Worm (Caenorhabditis elegans) whole organism, L1 larva: ENCODE results near the gene set-8.

Source experiments
- C16A3.4 ChIP-seq: fragments of 150-350 bp; optimal IDR thresholded peaks from 2 replicates; lab custom pipeline; 2014; ENCODE audit warnings: missing biosample characterization, missing genetic modification characterization
- C34B4.2 ChIP-seq: sonication (generic microtip); optimal IDR thresholded peaks from 2 replicates; lab custom pipeline; 2017; ENCODE audit warnings: mild to moderate bottlenecking, missing genetic modification characterization, missing compliant biosample characterization
- Y116A8C.19 ChIP-seq: sonication (generic microtip); optimal IDR thresholded peaks from 2 replicates; lab custom pipeline; 2016; ENCODE audit warnings: missing compliant biosample characterization, missing genetic modification characterization, borderline replicate concordance
- alr-1 ChIP-seq: fragments of 200-800 bp; sonication (Bioruptor generic); optimal IDR thresholded peaks from 2 replicates; lab custom pipeline; 2018; ENCODE audit warnings: borderline replicate concordance, mild to moderate bottlenecking, missing genetic modification characterization, missing compliant biosample characterization
- ama-1 ChIP-seq: fragments of 150-350 bp; optimal IDR thresholded peaks from 2 replicates; lab custom pipeline; 2014
- ceh-63 ChIP-seq: fragments of 200-800 bp; sonication (Bioruptor generic); optimal IDR thresholded peaks from 2 replicates; lab custom pipeline; 2018; ENCODE audit warnings: mild to moderate bottlenecking, missing genetic modification characterization, missing compliant biosample characterization
- ceh-82 ChIP-seq, 3 experiments: fragments of 150-350 bp in 1 of 3; sonication (generic microtip) in 2 of 3; optimal IDR thresholded peaks; 2 replicates each; lab custom pipeline; 2014 to 2017; ENCODE audit warnings: missing biosample characterization in 3 of 3, missing genetic modification characterization in 3 of 3
- ceh-88 ChIP-seq: fragments of 200-800 bp; sonication (Bioruptor generic); IDR thresholded peaks from 2 replicates; pipeline ENCODE4 v1.3.6; 2022; ENCODE audit warnings: missing genetic modification characterization, missing compliant biosample characterization
- efl-1 ChIP-seq, 4 experiments: fragments of 150-350 bp; optimal IDR thresholded peaks in 3 of 4; peaks in 1 of 4; 1 replicate in 1 of 4; 2 replicates in 3 of 4; lab custom pipeline; 2014; ENCODE audit warnings: missing biosample characterization in 2 of 4, missing genetic modification characterization in 2 of 4, missing genetic modification reagents in 2 of 4
- efl-3 ChIP-seq: fragments of 200-800 bp; sonication (Bioruptor generic); optimal IDR thresholded peaks from 2 replicates; lab custom pipeline; 2018; ENCODE audit warnings: mild to moderate bottlenecking, missing genetic modification characterization, missing compliant biosample characterization
- egl-13 ChIP-seq: sonication (generic microtip); optimal IDR thresholded peaks from 2 replicates; lab custom pipeline; 2016; ENCODE audit warnings: missing genotype, missing genetic modification reagents, missing genetic modification characterization, missing compliant biosample characterization
- egl-27 ChIP-seq, 2 experiments: fragments of 150-350 bp in 1 of 2; sonication (generic microtip); optimal IDR thresholded peaks; 3 replicates each; lab custom pipeline; 2017 to 2018; ENCODE audit warnings: missing biosample characterization in 2 of 2, missing genetic modification characterization in 2 of 2, missing genetic modification reagents in 2 of 2
- elt-2 ChIP-seq: sonication (generic microtip); optimal IDR thresholded peaks from 2 replicates; lab custom pipeline; 2016; ENCODE audit warnings: missing genetic modification characterization, mild to moderate bottlenecking, inconsistent platforms, missing compliant biosample characterization, missing genetic modification reagents
- fkh-10 ChIP-seq: sonication (generic microtip); optimal IDR thresholded peaks from 2 replicates; lab custom pipeline; 2017; ENCODE audit warnings: missing biosample characterization, missing genetic modification reagents, missing genetic modification characterization
- fkh-8 ChIP-seq: sonication (generic microtip); optimal IDR thresholded peaks from 2 replicates; lab custom pipeline; 2016; ENCODE audit warnings: mild to moderate bottlenecking, missing genetic modification characterization, missing compliant biosample characterization
- hpl-2 ChIP-seq: fragments of 150-350 bp; optimal IDR thresholded peaks from 2 replicates; lab custom pipeline; 2014; ENCODE audit warnings: missing biosample characterization, missing genetic modification reagents, missing genetic modification characterization
- isw-1 ChIP-seq: fragments of 200-800 bp; sonication (Bioruptor generic); IDR thresholded peaks from 2 replicates; pipeline ENCODE4 v1.3.6; 2022; ENCODE audit warnings: missing genetic modification characterization, missing compliant biosample characterization
- lin-13 ChIP-seq: fragments of 150-350 bp; optimal IDR thresholded peaks from 2 replicates; lab custom pipeline; 2014; ENCODE audit warnings: missing biosample characterization, missing genetic modification reagents, missing genetic modification characterization
- lin-35 ChIP-seq, 2 experiments: fragments of 150-350 bp; optimal IDR thresholded peaks; 2 replicates each; lab custom pipeline; 2014; ENCODE audit warnings: missing biosample characterization in 2 of 2, missing genetic modification characterization in 2 of 2, missing genetic modification reagents in 2 of 2
- lin-39 ChIP-seq: fragments of 150-350 bp; optimal IDR thresholded peaks from 2 replicates; lab custom pipeline; 2014; ENCODE audit warnings: missing biosample characterization, missing genetic modification reagents, missing genetic modification characterization
- lir-3 ChIP-seq: sonication (generic microtip); optimal IDR thresholded peaks from 2 replicates; lab custom pipeline; 2016; ENCODE audit warnings: mild to moderate bottlenecking, missing genetic modification characterization, moderate library complexity, missing compliant biosample characterization; ENCODE audit not compliant: poor library complexity
- lsy-2 ChIP-seq, 2 experiments: fragments of 150-350 bp; optimal IDR thresholded peaks; 2 replicates each; lab custom pipeline; 2014; ENCODE audit warnings: missing biosample characterization in 2 of 2, missing genetic modification characterization in 2 of 2
- mef-2 ChIP-seq: fragments of 150-350 bp; optimal IDR thresholded peaks from 2 replicates; lab custom pipeline; 2014; ENCODE audit warnings: missing biosample characterization, missing genetic modification characterization
- nhr-11 ChIP-seq: fragments of 150-350 bp; optimal IDR thresholded peaks from 2 replicates; lab custom pipeline; 2014; ENCODE audit warnings: missing biosample characterization, missing genetic modification characterization
- nhr-20 ChIP-seq: sonication (generic microtip); optimal IDR thresholded peaks from 2 replicates; lab custom pipeline; 2016; ENCODE audit warnings: mild to moderate bottlenecking, missing genetic modification characterization, missing compliant biosample characterization
- nhr-237 ChIP-seq: fragments of 150-350 bp; optimal IDR thresholded peaks from 2 replicates; lab custom pipeline; 2014; ENCODE audit warnings: missing biosample characterization, missing genetic modification characterization
- nhr-71 ChIP-seq: sonication (generic microtip); optimal IDR thresholded peaks from 2 replicates; lab custom pipeline; 2016; ENCODE audit warnings: mild to moderate bottlenecking, missing genetic modification characterization, moderate library complexity, missing compliant biosample characterization
- nhr-76 ChIP-seq: sonication (generic microtip); optimal IDR thresholded peaks from 2 replicates; lab custom pipeline; 2017; ENCODE audit warnings: missing biosample characterization, missing genetic modification characterization
- nhr-77 ChIP-seq: fragments of 150-350 bp; optimal IDR thresholded peaks from 2 replicates; lab custom pipeline; 2014; ENCODE audit warnings: missing biosample characterization, missing genetic modification characterization
- nhr-84 ChIP-seq: sonication (generic microtip); optimal IDR thresholded peaks from 2 replicates; lab custom pipeline; 2017; ENCODE audit warnings: missing biosample characterization, missing genetic modification characterization
- pag-3 ChIP-seq: sonication (generic microtip); optimal IDR thresholded peaks from 2 replicates; lab custom pipeline; 2017; ENCODE audit warnings: missing genetic modification characterization, mild to moderate bottlenecking, missing compliant biosample characterization, antibody characterized with exemption, borderline replicate concordance; ENCODE audit not compliant: insufficient read depth
- pqm-1 ChIP-seq: sonication (generic microtip); optimal IDR thresholded peaks from 3 replicates; lab custom pipeline; 2017; ENCODE audit warnings: missing biosample characterization, missing genetic modification characterization
- rnt-1 ChIP-seq: sonication (generic microtip); optimal IDR thresholded peaks from 2 replicates; lab custom pipeline; 2016; ENCODE audit warnings: mild to moderate bottlenecking, missing genetic modification characterization, moderate library complexity, missing compliant biosample characterization
- snpc-4 ChIP-seq: fragments of 150-350 bp; optimal IDR thresholded peaks from 2 replicates; lab custom pipeline; 2014; ENCODE audit warnings: missing biosample characterization, missing genetic modification characterization
- swsn-7 ChIP-seq: sonication (generic microtip); optimal IDR thresholded peaks from 2 replicates; lab custom pipeline; 2016; ENCODE audit warnings: missing genetic modification characterization, missing compliant biosample characterization
- unc-62 ChIP-seq: fragments of 150-350 bp; optimal IDR thresholded peaks from 2 replicates; lab custom pipeline; 2014; ENCODE audit warnings: missing biosample characterization, missing genetic modification reagents, missing genetic modification characterization
- unc-86 ChIP-seq: sonication (generic microtip); optimal IDR thresholded peaks from 2 replicates; lab custom pipeline; 2016; ENCODE audit warnings: missing genetic modification characterization, missing compliant biosample characterization
- unc-98 ChIP-seq: fragments of 200-800 bp; sonication (Bioruptor generic); IDR thresholded peaks from 2 replicates; pipeline ENCODE4 v1.3.6; 2022; ENCODE audit warnings: missing genetic modification characterization, missing compliant biosample characterization
- xbp-1 ChIP-seq: sonication (generic microtip); optimal IDR thresholded peaks from 2 replicates; lab custom pipeline; 2016; ENCODE audit warnings: missing genetic modification characterization, missing compliant biosample characterization
- zag-1 ChIP-seq: fragments of 150-350 bp; optimal IDR thresholded peaks from 2 replicates; lab custom pipeline; 2014; ENCODE audit warnings: missing biosample characterization, missing genetic modification characterization
- ztf-11 ChIP-seq, 2 experiments: sonication (generic microtip); optimal IDR thresholded peaks; 2 replicates each; lab custom pipeline; 2016 to 2017; ENCODE audit warnings: missing genetic modification characterization in 2 of 2, missing biosample characterization in 1 of 2, missing compliant biosample characterization in 1 of 2

The set-8 gene

ce11 chrX:13414974-13415373 lies 31.5 kb upstream of the set-8 start (continued):
- TF ChIP-seq C34B4.2 = no peak
- TF ChIP-seq mef-2 (tag; lab: Kevin White, UChicago) = no peak
- TF ChIP-seq nhr-77 = no peak
- TF ChIP-seq nhr-237 (tag; lab: Kevin White, UChicago) = no peak
- TF ChIP-seq unc-86 = no peak
- TF ChIP-seq nhr-11 (tag; lab: Kevin White, UChicago) = no peak
- peak; percentile 21 for TF ChIP-seq swsn-7 (tag; lab: Kevin White, UChicago)
- peak in 1 of 2 experiments; percentile 23 for TF ChIP-seq lsy-2 (tag; optimal IDR thresholded peaks at IDR 0.05; lab: Kevin White, UChicago)
- no peak for TF ChIP-seq alr-1 (tag; lab: Kevin White, UChicago)
- no peak for TF ChIP-seq Y116A8C.19 (tag; lab: Kevin White, UChicago)
- TF ChIP-seq lin-35 (GFP tag; optimal IDR thresholded peaks at IDR 0.05; lab: Kevin White, UChicago) = peak in 1 of 2 experiments; percentile 43
- peak; percentile 56 for TF ChIP-seq nhr-20
- TF ChIP-seq hpl-2 = no peak
- no peak for TF ChIP-seq zag-1 (tag; lab: Kevin White, UChicago)
- TF ChIP-seq fkh-8 (tag; lab: Kevin White, UChicago) = no peak
- peak; percentile 20 for TF ChIP-seq xbp-1 (tag; lab: Kevin White, UChicago)
- TF ChIP-seq rnt-1 (tag; lab: Kevin White, UChicago) = peak; percentile 35
- no peak for TF ChIP-seq ztf-11 (tag; optimal IDR thresholded peaks at IDR 0.05; lab: Kevin White, UChicago)
- no peak for TF ChIP-seq ceh-88 (GFP tag; lab: Robert Waterston, UW)
- no peak for TF ChIP-seq efl-3 (GFP tag; lab: Kevin White, UChicago)
- peak; percentile 10 for TF ChIP-seq lir-3
- TF ChIP-seq egl-27 (tag; optimal IDR thresholded peaks at IDR 0.05; lab: Kevin White, UChicago) = no peak
- TF ChIP-seq pag-3 (tag; lab: Kevin White, UChicago) = no peak
- no peak for TF ChIP-seq unc-62 (GFP tag; lab: Kevin White, UChicago)
- no peak for TF ChIP-seq lin-13 (GFP tag; lab: Kevin White, UChicago)
- TF ChIP-seq nhr-76 (tag; lab: Kevin White, UChicago) = no peak
- no peak for TF ChIP-seq nhr-84 (tag; lab: Kevin White, UChicago)
- no peak for TF ChIP-seq fkh-10 (GFP tag; lab: Kevin White, UChicago)
- TF ChIP-seq egl-13 = no peak
- TF ChIP-seq ceh-82 (tag; optimal IDR thresholded peaks at IDR 0.05; lab: Kevin White, UChicago) = peak in 1 of 3 experiments; percentile 27
- no peak for TF ChIP-seq pqm-1 (tag; lab: Kevin White, UChicago)
- no peak for TF ChIP-seq ama-1 (lab: Kevin White, UChicago)
- TF ChIP-seq isw-1 (GFP tag; lab: Robert Waterston, UW) = no peak
- TF ChIP-seq unc-98 (GFP tag; lab: Robert Waterston, UW) = no peak

DNA sequence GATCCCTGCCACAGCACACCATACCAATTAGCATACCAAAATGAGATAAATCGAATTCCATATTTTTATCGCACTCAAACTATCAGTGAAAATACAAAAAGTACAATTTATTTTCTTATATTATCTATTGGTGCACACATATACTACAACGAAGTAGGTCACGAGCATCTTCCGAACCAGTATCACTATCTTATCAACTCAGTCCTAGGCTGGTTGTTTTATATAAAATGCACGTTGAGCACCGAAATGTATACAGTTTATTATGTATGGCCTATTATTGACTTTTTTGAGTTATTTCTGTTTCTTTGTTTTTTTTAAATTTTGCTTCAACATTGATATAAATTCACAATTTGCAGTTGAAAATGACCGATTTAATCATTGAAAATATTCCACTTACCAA lies 30.8 kb upstream of the set-8 start, which contains the start of gene C29F7.2:
TSS of gene C29F7.2 (plus strand) at position 357 of the 400 bp plus-strand sequence.
- TF ChIP-seq nhr-20 (peak; percentile 43), lin-35 (GFP tag; optimal IDR thresholded peaks at IDR 0.05; lab: Kevin White, UChicago) (peak in 1 of 2 experiments; percentile 35), efl-1 (optimal IDR thresholded peaks at IDR 0.05; lab: Kevin White, UChicago) (no peak), efl-1 (GFP tag; optimal IDR thresholded peaks at IDR 0.05 in 1 of 2; lab: Kevin White, UChicago) (peak in 1 of 2 experiments; percentile 65), C16A3.4 (no peak), elt-2 (tag; lab: Kevin White, UChicago) (peak; percentile 94), nhr-71 (tag; lab: Kevin White, UChicago) (peak; percentile 19), snpc-4 (tag; lab: Kevin White, UChicago) (no peak), ceh-63 (GFP tag; lab: Kevin White, UChicago) (no peak), lin-39 (tag; lab: Kevin White, UChicago) (no peak)
